Worm (Caenorhabditis elegans) whole organism, early embryonic: ENCODE data around the gene srd-35.

Experiments used
- B0310.2 ChIP-seq: sonication (generic microtip); optimal IDR thresholded peaks from 2 replicates; lab custom pipeline; 2016; ENCODE audit warnings: mild to moderate bottlenecking, missing genetic modification characterization, missing compliant biosample characterization
- F13C5.2 ChIP-seq: sonication (generic microtip); optimal IDR thresholded peaks from 2 replicates; lab custom pipeline; 2017; ENCODE audit warnings: mild to moderate bottlenecking, missing genetic modification characterization, inconsistent platforms, missing compliant biosample characterization
- aly-1 ChIP-seq: sonication (generic microtip); optimal IDR thresholded peaks from 2 replicates; lab custom pipeline; 2016; ENCODE audit warnings: missing genetic modification characterization, missing compliant biosample characterization
- ama-1 ChIP-seq: fragments of 150-350 bp; optimal IDR thresholded peaks from 2 replicates; lab custom pipeline; 2014
- ceh-13 ChIP-seq: fragments of 200-800 bp; sonication (Bioruptor generic); optimal IDR thresholded peaks from 2 replicates; lab custom pipeline; 2018; ENCODE audit warnings: mild to moderate bottlenecking, missing genetic modification characterization, missing compliant biosample characterization
- ceh-36 ChIP-seq: sonication (generic microtip); optimal IDR thresholded peaks from 2 replicates; lab custom pipeline; 2016; ENCODE audit warnings: missing genetic modification characterization, inconsistent platforms, missing compliant biosample characterization
- ets-7 ChIP-seq: sonication (generic microtip); optimal IDR thresholded peaks from 2 replicates; lab custom pipeline; 2016; ENCODE audit warnings: missing genotype, missing genetic modification characterization, missing compliant biosample characterization
- flt-1 ChIP-seq: fragments of 200-800 bp; sonication (Bioruptor generic); IDR thresholded peaks from 2 replicates; pipeline ENCODE4 v1.3.6; 2022; ENCODE audit warnings: missing genetic modification characterization, missing compliant biosample characterization
- hmbx-1 ChIP-seq: sonication (generic microtip); optimal IDR thresholded peaks from 2 replicates; lab custom pipeline; 2016; ENCODE audit warnings: mild to moderate bottlenecking, missing genetic modification characterization, missing compliant biosample characterization
- hmg-4 ChIP-seq: fragments of 200-800 bp; sonication (Bioruptor generic); optimal IDR thresholded peaks from 2 replicates; lab custom pipeline; 2018; ENCODE audit warnings: mild to moderate bottlenecking, missing genetic modification characterization, missing compliant biosample characterization
- hnd-1 ChIP-seq: sonication (generic microtip); optimal IDR thresholded peaks from 2 replicates; lab custom pipeline; 2016; ENCODE audit warnings: missing genetic modification characterization, missing compliant biosample characterization
- pes-1 ChIP-seq: fragments of 200-800 bp; sonication (Bioruptor generic); IDR thresholded peaks from 2 replicates; pipeline ENCODE4 v1.3.6; 2022; ENCODE audit warnings: missing genetic modification reagents, missing genetic modification characterization, missing compliant biosample characterization
- scrt-1 ChIP-seq: fragments of 200-800 bp; sonication (Bioruptor generic); IDR thresholded peaks from 2 replicates; pipeline ENCODE4 v1.3.6; 2022; ENCODE audit warnings: missing genetic modification characterization, missing compliant biosample characterization
- sea-1 ChIP-seq: fragments of 200-800 bp; sonication (Bioruptor generic); conservative IDR thresholded peaks from 2 replicates; pipeline ENCODE4 v1.3.6; 2022; ENCODE audit warnings: missing genetic modification characterization, missing compliant biosample characterization
- tbx-11 ChIP-seq: fragments of 200-800 bp; sonication (Bioruptor generic); IDR thresholded peaks from 2 replicates; pipeline ENCODE4 v1.3.6; 2022; ENCODE audit warnings: missing genetic modification characterization, missing compliant biosample characterization
- tbx-37 ChIP-seq: fragments of 200-800 bp; sonication (Bioruptor generic); conservative IDR thresholded peaks from 2 replicates; pipeline ENCODE4 v1.3.6; 2022; ENCODE audit warnings: missing genetic modification reagents, missing genetic modification characterization, missing compliant biosample characterization
- tra-4 ChIP-seq: sonication (generic microtip); optimal IDR thresholded peaks from 2 replicates; lab custom pipeline; 2017; ENCODE audit warnings: missing genetic modification characterization, missing compliant biosample characterization

srd-35 gene

DNA sequence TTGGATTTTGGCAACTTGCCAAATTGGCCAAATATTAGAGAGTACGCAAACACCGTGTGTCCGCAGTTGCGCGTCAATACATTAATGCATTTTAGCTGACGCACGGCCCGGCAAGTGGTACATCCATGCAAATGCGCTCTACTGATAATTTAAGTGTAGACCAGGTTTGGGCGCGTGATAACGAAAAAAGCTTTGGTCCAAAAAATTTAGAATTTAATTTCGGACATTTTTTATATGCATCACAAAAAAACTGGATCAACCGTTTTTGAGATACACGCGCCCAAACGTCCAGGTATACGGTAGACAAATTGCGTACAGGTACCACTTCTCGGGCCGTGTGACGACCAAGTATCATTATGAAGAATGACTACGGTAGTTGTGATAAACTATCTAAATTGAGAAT, 3.8 kb downstream of the srd-35 start, which contains the start of gene R186.8:
R186.8 (minus strand) TSS at position 58 of the 403 bp plus-strand sequence.
- TF ChIP-seq F13C5.2 (peak; percentile 13), tbx-37 (GFP tag; lab: Robert Waterston, UW) (0 out of 2 replicates have a peak, but pooled peaks have one; percentile 28)

ce11 chrV:12968555-12968954, 4.4 kb downstream of the srd-35 start, which contains the start of gene lin-46:
Gene lin-46, plus strand, starts transcription at chrV:12968855.
- no peak for TF ChIP-seq pes-1 (GFP tag; lab: Robert Waterston, UW)
- TF ChIP-seq sea-1 (GFP tag; lab: Robert Waterston, UW), result no peak
- no peak for TF ChIP-seq ama-1
- no peak for TF ChIP-seq F13C5.2
- no peak for TF ChIP-seq scrt-1 (GFP tag; lab: Robert Waterston, UW)
- no peak for TF ChIP-seq aly-1
- no peak for TF ChIP-seq tbx-37 (GFP tag; lab: Robert Waterston, UW)
- TF ChIP-seq hmbx-1 (tag; lab: Kevin White, UChicago), result no peak
- TF ChIP-seq tbx-11, result no peak
- no peak for TF ChIP-seq flt-1 (GFP tag; lab: Robert Waterston, UW)
- TF ChIP-seq tra-4 (tag; lab: Kevin White, UChicago), result no peak

DNA sequence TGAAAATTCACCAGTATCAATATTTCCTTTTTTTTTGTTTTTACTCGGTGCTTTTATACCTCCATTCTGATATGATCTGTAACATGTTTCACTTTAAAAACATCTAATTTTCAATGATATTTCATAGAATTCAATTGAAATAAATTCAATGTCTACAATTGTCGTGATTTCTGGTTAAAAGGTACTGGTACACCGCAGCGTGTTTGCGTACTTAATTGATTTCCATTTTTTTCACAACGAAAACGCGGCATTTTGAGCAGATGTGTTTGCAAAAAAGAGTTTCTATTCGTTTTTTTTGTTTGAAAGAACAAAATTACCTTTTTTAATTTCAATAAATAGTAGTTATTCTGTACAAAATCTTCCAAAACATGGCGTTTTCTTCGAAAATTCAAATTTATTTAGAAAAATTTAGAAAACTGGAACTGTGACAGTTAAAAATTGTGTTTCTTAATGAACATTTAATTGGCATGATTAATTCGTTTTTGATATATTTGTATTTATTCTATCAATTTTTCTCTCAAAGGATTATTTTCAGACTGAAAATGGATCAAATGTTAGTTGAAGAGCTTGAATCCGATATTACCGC, 6.5 kb downstream of the srd-35 start, which contains the start of gene pnn-1:
pnn-1 (plus strand) TSS at position 536 of the 586 bp plus-strand sequence.
- TF ChIP-seq ceh-13 (GFP tag; lab: Kevin White, UChicago), result no peak
- TF ChIP-seq hnd-1 (tag; lab: Kevin White, UChicago), result no peak

DNA sequence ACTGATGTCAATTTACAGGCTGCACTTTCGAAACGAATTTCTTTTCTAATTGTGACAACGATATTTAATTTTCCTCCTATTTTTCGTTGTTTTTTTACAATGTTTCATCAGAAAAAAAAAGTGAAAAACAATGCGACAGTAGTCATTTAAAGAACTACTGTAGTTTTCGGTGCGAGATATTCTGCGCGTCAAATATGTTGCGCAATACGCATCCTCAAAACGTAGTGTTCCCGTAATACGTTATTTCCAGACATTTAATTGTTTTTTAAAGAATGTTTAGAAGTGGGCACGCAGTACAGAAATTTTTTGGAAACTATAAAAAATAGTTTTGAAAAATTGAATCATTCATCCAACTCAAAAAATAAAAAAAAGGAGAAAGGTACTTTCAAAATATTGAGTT, 9.9 kb downstream of the srd-35 start:
- TF ChIP-seq ceh-36 (no peak), aly-1 (no peak), sea-1 (GFP tag; lab: Robert Waterston, UW) (no peak), F13C5.2 (no peak), flt-1 (GFP tag; lab: Robert Waterston, UW) (no peak), ets-7 (tag; lab: Kevin White, UChicago) (no peak), B0310.2 (tag; lab: Kevin White, UChicago) (no peak), hmg-4 (no peak), tra-4 (tag; lab: Kevin White, UChicago) (no peak), ceh-13 (GFP tag; lab: Kevin White, UChicago) (no peak), tbx-37 (GFP tag; lab: Robert Waterston, UW) (no peak), hnd-1 (tag; lab: Kevin White, UChicago) (no peak), scrt-1 (GFP tag; lab: Robert Waterston, UW) (no peak), pes-1 (GFP tag; lab: Robert Waterston, UW) (no peak)

DNA sequence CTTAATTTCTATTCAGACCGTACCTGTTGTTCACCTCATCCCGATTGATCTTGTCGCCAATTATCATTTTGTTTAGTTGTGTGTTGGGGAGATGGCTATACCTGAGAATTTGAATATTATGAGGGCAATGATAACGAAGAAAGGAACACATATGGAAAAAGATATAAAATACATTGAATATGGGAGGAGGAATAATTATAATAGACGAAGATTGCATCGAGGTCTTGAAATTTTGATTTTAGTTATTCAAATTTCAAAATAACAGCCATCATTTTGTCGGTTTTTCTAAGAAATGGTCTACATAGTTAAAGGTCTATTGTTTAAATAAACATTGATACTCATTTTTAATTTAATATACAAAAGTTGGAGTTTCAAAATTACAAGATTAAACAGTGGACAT, 22.9 kb downstream of the srd-35 start, which contains the start of gene shw-3:
shw-3 (minus strand) TSS at position 101 of the 400 bp plus-strand sequence.
- TF ChIP-seq ceh-13 (GFP tag; lab: Kevin White, UChicago) (no peak), pes-1 (GFP tag; lab: Robert Waterston, UW) (no peak), sea-1 (GFP tag; lab: Robert Waterston, UW) (no peak), ceh-36 (no peak), tra-4 (tag; lab: Kevin White, UChicago) (no peak)

DNA sequence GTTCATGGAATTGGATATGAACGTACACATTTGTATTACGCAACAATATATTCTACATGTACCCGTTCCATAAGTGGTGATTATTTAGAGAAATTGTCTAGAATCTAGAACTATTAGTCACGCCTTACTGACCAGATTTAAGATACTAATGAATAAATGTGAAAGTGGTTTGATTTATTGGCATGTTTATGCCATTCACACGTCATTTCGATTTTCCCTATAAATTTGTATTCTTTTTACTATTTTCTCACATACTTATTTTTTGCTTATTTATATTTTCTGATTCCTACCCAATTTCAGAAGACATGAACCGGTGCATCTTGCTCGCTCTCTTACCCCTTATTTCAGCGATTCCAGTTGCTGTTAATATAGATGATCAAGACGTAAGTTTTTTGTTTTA, 24.1 kb downstream of the srd-35 start, which contains the start of gene F15B9.8:
F15B9.8 (plus strand) TSS at position 301 of the 400 bp plus-strand sequence.
- TF ChIP-seq ama-1 (no peak), B0310.2 (tag; lab: Kevin White, UChicago) (no peak), tra-4 (tag; lab: Kevin White, UChicago) (no peak), tbx-11 (no peak), flt-1 (GFP tag; lab: Robert Waterston, UW) (no peak), F13C5.2 (no peak), tbx-37 (GFP tag; lab: Robert Waterston, UW) (no peak), hnd-1 (tag; lab: Kevin White, UChicago) (no peak), hmg-4 (no peak), scrt-1 (GFP tag; lab: Robert Waterston, UW) (no peak), aly-1 (no peak), hmbx-1 (tag; lab: Kevin White, UChicago) (no peak)

ce11 chrV:12992891-12993290, 28.7 kb downstream of the srd-35 start, which contains the start of the genes F15B9.11 and dsl-7:
Gene F15B9.11, minus strand, starts transcription at chrV:12992895.
Gene dsl-7, plus strand, starts transcription at chrV:12993150.
- TF ChIP-seq flt-1 (GFP tag; lab: Robert Waterston, UW), result no peak
- TF ChIP-seq sea-1 (GFP tag; lab: Robert Waterston, UW), result no peak
- no peak for TF ChIP-seq ama-1
- TF ChIP-seq pes-1 (GFP tag; lab: Robert Waterston, UW), result no peak
- TF ChIP-seq tbx-11, result no peak
- TF ChIP-seq tra-4 (tag; lab: Kevin White, UChicago), result no peak
- no peak for TF ChIP-seq ceh-13 (GFP tag; lab: Kevin White, UChicago)
- TF ChIP-seq ets-7 (tag; lab: Kevin White, UChicago), result no peak
- TF ChIP-seq hmbx-1 (tag; lab: Kevin White, UChicago), result no peak
- TF ChIP-seq hnd-1 (tag; lab: Kevin White, UChicago), result no peak
- no peak for TF ChIP-seq scrt-1 (GFP tag; lab: Robert Waterston, UW)
- TF ChIP-seq F13C5.2, result no peak
- TF ChIP-seq hmg-4, result no peak

- TF ChIP-seq tbx-37 (GFP tag; lab: Robert Waterston, UW) (no peak), ceh-36 (no peak), tbx-11 (no peak), ama-1 (no peak), ceh-13 (GFP tag; lab: Kevin White, UChicago) (no peak), F13C5.2 (no peak), hmbx-1 (tag; lab: Kevin White, UChicago) (no peak), hnd-1 (tag; lab: Kevin White, UChicago) (no peak), B0310.2 (tag; lab: Kevin White, UChicago) (no peak), pes-1 (GFP tag; lab: Robert Waterston, UW) (no peak), hmg-4 (no peak), sea-1 (GFP tag; lab: Robert Waterston, UW) (no peak), scrt-1 (GFP tag; lab: Robert Waterston, UW) (no peak), ets-7 (tag; lab: Kevin White, UChicago) (no peak), aly-1 (no peak), tra-4 (tag; lab: Kevin White, UChicago) (no peak), flt-1 (GFP tag; lab: Robert Waterston, UW) (no peak)
Measured at ce11 chrV:12995269-12995668, 31.1 kb downstream of the srd-35 start, which contains the start of gene far-5. Gene far-5, plus strand, starts transcription at chrV:12995569.
